Fruit fly (Drosophila melanogaster) whole organism, embryonic: ENCODE data around the gene Bsg.
A peak's percentile ranks its signal among the peaks of the same experiment; 100 is the strongest.

Source experiments
- Ada2b ChIP-seq: fragments of 200-800 bp; sonication (Bioruptor generic); IDR thresholded peaks from 2 replicates; pipeline ENCODE4 v1.3.6; 2022; ENCODE audit warnings: missing biosample characterization, missing genetic modification characterization
- Antp ChIP-seq: fragments of 200-800 bp; sonication (Bioruptor generic); optimal IDR thresholded peaks from 3 replicates; lab custom pipeline; 2016; ENCODE audit warnings: missing biosample characterization, missing genetic modification characterization
- Asciz ChIP-seq: fragments of 200-800 bp; sonication (Bioruptor generic); optimal IDR thresholded peaks from 2 replicates; lab custom pipeline; 2017; ENCODE audit warnings: missing biosample characterization, mild to moderate bottlenecking, missing genetic modification characterization, missing genetic modification reagents
- Atf-2 ChIP-seq: fragments of 200-800 bp; sonication (Bioruptor generic); optimal IDR thresholded peaks from 2 replicates; lab custom pipeline; 2016; ENCODE audit warnings: missing biosample characterization, missing genetic modification characterization
- CG10543 ChIP-seq: fragments of 200-800 bp; sonication (Bioruptor generic); optimal IDR thresholded peaks from 3 replicates; lab custom pipeline; 2017; ENCODE audit warnings: missing biosample characterization, mild to moderate bottlenecking, missing genetic modification characterization, moderate library complexity
- CG11093 ChIP-seq: fragments of 200-800 bp; sonication (Bioruptor generic); IDR thresholded peaks from 3 replicates; pipeline ENCODE4 v1.3.6; 2022; ENCODE audit warnings: missing biosample characterization, missing genetic modification characterization
- CG11456 ChIP-seq: fragments of 200-800 bp; sonication (Bioruptor generic); IDR thresholded peaks from 3 replicates; pipeline ENCODE4 v1.3.6; 2022; ENCODE audit warnings: missing biosample characterization, missing genetic modification characterization
- CG11560 ChIP-seq: fragments of 200-800 bp; sonication (Bioruptor generic); IDR thresholded peaks from 3 replicates; pipeline ENCODE4 v1.3.6; 2022; ENCODE audit warnings: missing biosample characterization, missing genetic modification characterization
- CG12659 ChIP-seq: fragments of 200-800 bp; sonication (Bioruptor generic); optimal IDR thresholded peaks from 3 replicates; lab custom pipeline; 2017; ENCODE audit warnings: mild to moderate bottlenecking, missing biosample characterization, missing genetic modification reagents, missing genetic modification characterization
- CG14441 ChIP-seq: fragments of 200-800 bp; sonication (Bioruptor generic); IDR thresholded peaks from 2 replicates; pipeline ENCODE4 v1.3.6; 2022; ENCODE audit warnings: missing biosample characterization, missing genetic modification characterization
- CG1647 ChIP-seq: fragments of 200-800 bp; sonication (Bioruptor generic); optimal IDR thresholded peaks from 3 replicates; lab custom pipeline; 2016; ENCODE audit warnings: missing biosample characterization, missing genetic modification characterization
- CG17568 ChIP-seq: fragments of 200-800 bp; sonication (Bioruptor generic); optimal IDR thresholded peaks from 2 replicates; lab custom pipeline; 2018; ENCODE audit warnings: missing biosample characterization, mild to moderate bottlenecking, missing genetic modification characterization, moderate library complexity
- CG2202 ChIP-seq: fragments of 200-800 bp; sonication (Bioruptor generic); optimal IDR thresholded peaks from 2 replicates; lab custom pipeline; 2018; ENCODE audit warnings: missing biosample characterization, mild to moderate bottlenecking, missing genetic modification characterization
- CG30020 ChIP-seq: fragments of 200-800 bp; optimal IDR thresholded peaks from 2 replicates; lab custom pipeline; 2019; ENCODE audit warnings: missing biosample characterization, mild to moderate bottlenecking, missing genetic modification characterization, moderate library complexity
- CG31365 ChIP-seq: fragments of 200-800 bp; sonication (Bioruptor generic); optimal IDR thresholded peaks from 2 replicates; lab custom pipeline; 2018; ENCODE audit warnings: missing biosample characterization, mild to moderate bottlenecking, missing genetic modification characterization
- CG4328 ChIP-seq: fragments of 200-800 bp; sonication (Bioruptor generic); optimal IDR thresholded peaks from 3 replicates; lab custom pipeline; 2017; ENCODE audit warnings: missing biosample characterization, missing genetic modification reagents, missing genetic modification characterization
- CG43689 ChIP-seq: fragments of 200-800 bp; sonication (Bioruptor generic); IDR thresholded peaks from 2 replicates; pipeline ENCODE4 v1.3.6; 2022; ENCODE audit warnings: missing biosample characterization, missing genetic modification characterization
- CG6654 ChIP-seq: fragments of 200-800 bp; sonication (Bioruptor generic); optimal IDR thresholded peaks from 2 replicates; lab custom pipeline; 2017; ENCODE audit warnings: missing biosample characterization, mild to moderate bottlenecking, missing genetic modification characterization
- CG7987 ChIP-seq: fragments of 200-800 bp; sonication (Bioruptor generic); optimal IDR thresholded peaks from 2 replicates; lab custom pipeline; 2018; ENCODE audit warnings: missing biosample characterization, mild to moderate bottlenecking, missing genetic modification characterization, moderate library complexity
- CG8290 ChIP-seq, 3 experiments: fragments of 200-800 bp; sonication (Bioruptor generic); optimal IDR thresholded peaks; 2 replicates each; lab custom pipeline; 2016 to 2019; ENCODE audit warnings: missing biosample characterization in 3 of 3, missing genetic modification characterization in 3 of 3, mild to moderate bottlenecking in 2 of 3, moderate library complexity in 1 of 3
- CG8478 ChIP-seq: fragments of >200 bp; optimal IDR thresholded peaks from 2 replicates; lab custom pipeline; 2018
- Dek ChIP-seq: fragments of 200-800 bp; sonication (Bioruptor generic); optimal IDR thresholded peaks from 3 replicates; lab custom pipeline; 2019; ENCODE audit warnings: missing biosample characterization, mild to moderate bottlenecking, missing genetic modification characterization, moderate library complexity
- Hmr ChIP-seq: fragments of 200-800 bp; sonication (Bioruptor generic); optimal IDR thresholded peaks from 3 replicates; lab custom pipeline; 2017; ENCODE audit warnings: mild to moderate bottlenecking, missing biosample characterization, missing genetic modification reagents, missing genetic modification characterization
- Hr39 ChIP-seq: fragments of >200 bp; optimal IDR thresholded peaks from 2 replicates; lab custom pipeline; 2017
- Six4 ChIP-seq: fragments of 200-800 bp; sonication (Bioruptor generic); optimal IDR thresholded peaks from 2 replicates; lab custom pipeline; 2016; ENCODE audit warnings: missing biosample characterization, missing genetic modification characterization
- Sox100B ChIP-seq: fragments of 200-800 bp; sonication (Bioruptor generic); optimal IDR thresholded peaks from 3 replicates; lab custom pipeline; 2018; ENCODE audit warnings: missing biosample characterization, mild to moderate bottlenecking, missing genetic modification characterization
- TFAM ChIP-seq: fragments of 200-800 bp; sonication (Bioruptor generic); optimal IDR thresholded peaks from 2 replicates; lab custom pipeline; 2017; ENCODE audit warnings: missing biosample characterization, missing genetic modification characterization, inconsistent platforms
- Taf1 ChIP-seq: fragments of 200-800 bp; sonication (Bioruptor generic); IDR thresholded peaks from 2 replicates; pipeline ENCODE4 v1.3.6; 2022; ENCODE audit warnings: missing biosample characterization, missing genetic modification characterization
- ac ChIP-seq: fragments of 200-800 bp; sonication (Bioruptor generic); optimal IDR thresholded peaks from 3 replicates; lab custom pipeline; 2017; ENCODE audit warnings: missing biosample characterization, mild to moderate bottlenecking, missing genetic modification characterization
- ash1 ChIP-seq: fragments of 200-800 bp; sonication (Bioruptor generic); optimal IDR thresholded peaks from 2 replicates; lab custom pipeline; 2018; ENCODE audit warnings: missing biosample characterization, mild to moderate bottlenecking, missing genetic modification characterization
- crol ChIP-seq: fragments of 200-800 bp; sonication (Bioruptor generic); IDR thresholded peaks from 2 replicates; pipeline ENCODE4 v1.3.6; 2022; ENCODE audit warnings: missing biosample characterization, missing genetic modification characterization
- dmrt11E ChIP-seq: fragments of 200-800 bp; sonication (Bioruptor generic); optimal IDR thresholded peaks from 3 replicates; lab custom pipeline; 2018; ENCODE audit warnings: missing biosample characterization, mild to moderate bottlenecking, missing genetic modification characterization, moderate library complexity
- ewg ChIP-seq: fragments of 200-800 bp; sonication (Bioruptor generic); optimal IDR thresholded peaks from 3 replicates; lab custom pipeline; 2017; ENCODE audit warnings: mild to moderate bottlenecking, missing biosample characterization, missing genetic modification reagents, missing genetic modification characterization
- fd96Cb ChIP-seq: fragments of 200-800 bp; sonication (Bioruptor generic); optimal IDR thresholded peaks from 2 replicates; lab custom pipeline; 2018; ENCODE audit warnings: missing biosample characterization, mild to moderate bottlenecking, missing genetic modification characterization, moderate library complexity
- ftz-f1 ChIP-seq: fragments of 200-800 bp; sonication (Bioruptor generic); optimal IDR thresholded peaks from 2 replicates; lab custom pipeline; 2016; ENCODE audit warnings: missing biosample characterization, missing genetic modification characterization
- fu2 ChIP-seq: fragments of 200-800 bp; sonication (Bioruptor generic); optimal IDR thresholded peaks from 2 replicates; lab custom pipeline; 2016; ENCODE audit warnings: missing biosample characterization, missing genetic modification characterization
- gfzf ChIP-seq: fragments of 200-800 bp; sonication (Bioruptor generic); optimal IDR thresholded peaks from 2 replicates; lab custom pipeline; 2016; ENCODE audit warnings: missing biosample characterization, mild to moderate bottlenecking, missing genetic modification characterization, moderate library complexity
- her ChIP-seq: fragments of 200-800 bp; sonication (Bioruptor generic); optimal IDR thresholded peaks from 2 replicates; lab custom pipeline; 2016; ENCODE audit warnings: missing biosample characterization, missing genetic modification characterization
- lab ChIP-seq: fragments of 200-800 bp; sonication (Bioruptor generic); optimal IDR thresholded peaks from 3 replicates; lab custom pipeline; 2017; ENCODE audit warnings: missing biosample characterization, missing genetic modification characterization, mild to moderate bottlenecking, moderate library complexity, missing genetic modification reagents
- nmo ChIP-seq: fragments of 200-800 bp; sonication (Bioruptor generic); optimal IDR thresholded peaks from 2 replicates; lab custom pipeline; 2018; ENCODE audit warnings: missing biosample characterization, mild to moderate bottlenecking, missing genetic modification characterization, moderate library complexity
- otp ChIP-seq: fragments of 200-800 bp; sonication (Bioruptor generic); IDR thresholded peaks from 3 replicates; pipeline ENCODE4, ENCODE4 v1.3.6; 2022; ENCODE audit warnings: missing biosample characterization, missing genetic modification characterization
- pzg ChIP-seq: fragments of 200-800 bp; sonication (Bioruptor generic); optimal IDR thresholded peaks from 3 replicates; lab custom pipeline; 2018; ENCODE audit warnings: missing biosample characterization, mild to moderate bottlenecking, missing genetic modification characterization, moderate library complexity
- ranshi ChIP-seq: fragments of 200-800 bp; sonication (Bioruptor generic); IDR thresholded peaks from 2 replicates; pipeline ENCODE4 v1.3.6; 2022; ENCODE audit warnings: missing biosample characterization, missing genetic modification characterization
- rib ChIP-seq: fragments of 200-800 bp; sonication (Bioruptor generic); IDR thresholded peaks from 2 replicates; pipeline ENCODE4 v1.3.6; 2022; ENCODE audit warnings: missing biosample characterization, missing genetic modification characterization
- run ChIP-seq: fragments of 200-800 bp; sonication (Bioruptor generic); optimal IDR thresholded peaks from 3 replicates; lab custom pipeline; 2018; ENCODE audit warnings: missing biosample characterization, mild to moderate bottlenecking, missing genetic modification characterization
- sc ChIP-seq, 3 experiments: fragments of >200 bp in 2 of 3; fragments of 200-800 bp in 1 of 3; sonication (Bioruptor generic) in 1 of 3; optimal IDR thresholded peaks; 2 replicates in 2 of 3; 3 replicates in 1 of 3; lab custom pipeline; 2017; ENCODE audit warnings: mild to moderate bottlenecking in 1 of 3, missing biosample characterization in 1 of 3, missing genetic modification characterization in 1 of 3, missing genetic modification reagents in 1 of 3
- sima ChIP-seq: fragments of 200-800 bp; sonication (Bioruptor generic); optimal IDR thresholded peaks from 2 replicates; lab custom pipeline; 2016; ENCODE audit warnings: missing biosample characterization, missing genetic modification characterization
- slbo ChIP-seq: fragments of 200-800 bp; sonication (Bioruptor generic); IDR thresholded peaks from 2 replicates; pipeline ENCODE4 v1.3.6; 2022; ENCODE audit warnings: missing biosample characterization, missing genetic modification characterization
- stwl ChIP-seq: fragments of 200-800 bp; sonication (Bioruptor generic); optimal IDR thresholded peaks from 3 replicates; lab custom pipeline; 2018; ENCODE audit warnings: missing biosample characterization, mild to moderate bottlenecking, missing genetic modification characterization, moderate library complexity
- tup ChIP-seq: fragments of 200-800 bp; sonication (Bioruptor generic); optimal IDR thresholded peaks from 2 replicates; lab custom pipeline; 2016; ENCODE audit warnings: missing biosample characterization, mild to moderate bottlenecking, missing genetic modification characterization, moderate library complexity
- zfh1 ChIP-seq: fragments of 200-800 bp; sonication (Bioruptor generic); IDR thresholded peaks from 3 replicates; pipeline ENCODE4 v1.3.6; 2022; ENCODE audit warnings: missing biosample characterization, missing genetic modification characterization

Gene Bsg

DNA sequence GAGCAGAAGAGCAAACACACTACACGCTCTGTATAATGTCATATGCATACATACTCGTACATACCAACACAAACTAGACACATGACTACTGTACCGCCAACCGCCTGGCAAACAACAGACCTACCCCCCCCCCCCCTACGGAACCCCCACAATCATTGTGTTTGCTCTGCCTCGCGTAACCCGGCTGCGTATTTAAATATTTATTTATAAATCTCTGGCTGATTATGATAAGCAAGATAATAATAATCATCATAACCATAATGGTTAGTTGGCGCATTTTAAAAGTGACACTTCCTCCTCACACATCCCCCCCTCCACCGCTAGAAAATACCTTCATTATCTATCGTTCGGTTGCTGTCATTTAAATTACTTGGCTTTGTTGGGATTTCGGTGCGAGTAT is 14.2 kb downstream of the Bsg start (continued):
- no peak for TF ChIP-seq pzg
- no peak for TF ChIP-seq CG11560 (tag; lab: Robert Waterston, UW)
- TF ChIP-seq slbo (GFP tag; lab: Robert Waterston, UW) = no peak
- no peak for TF ChIP-seq Antp (GFP tag; lab: Kevin White, UChicago)
- TF ChIP-seq CG12659 (GFP tag; lab: Kevin White, UChicago) = peak; percentile 37
- TF ChIP-seq fu2 (GFP tag; lab: Kevin White, UChicago) = no peak
- no peak for TF ChIP-seq CG43689
- TF ChIP-seq CG10543 (GFP tag; lab: Kevin White, UChicago) = peak; percentile 90
- no peak for TF ChIP-seq Hr39 (lab: Kevin White, UChicago)
- TF ChIP-seq ac (GFP tag; lab: Kevin White, UChicago) = peak; percentile 29
- TF ChIP-seq ftz-f1 (GFP tag; lab: Kevin White, UChicago) = no peak
- TF ChIP-seq her = no peak
- TF ChIP-seq nmo (GFP tag; lab: Kevin White, UChicago) = peak; percentile 10
- TF ChIP-seq gfzf (GFP tag; lab: Kevin White, UChicago) = no peak
- peak; percentile 83 for TF ChIP-seq CG7987 (GFP tag; lab: Kevin White, UChicago)
- TF ChIP-seq Atf-2 = no peak
- no peak for TF ChIP-seq CG30020
- TF ChIP-seq CG14441 (GFP tag; lab: Robert Waterston, UW) = no peak
- no peak for TF ChIP-seq zfh1 (GFP tag; lab: Robert Waterston, UW)
- TF ChIP-seq sc (optimal IDR thresholded peaks at IDR 0.05; lab: Kevin White, UChicago) = no peak
- TF ChIP-seq sc (GFP tag; optimal IDR thresholded peaks at IDR 0.05; lab: Kevin White, UChicago) = no peak
- TF ChIP-seq CG17568 = peak; percentile 73
- TF ChIP-seq dmrt11E (tag; lab: Kevin White, UChicago) = peak; percentile 18
- peak; percentile 21 for TF ChIP-seq Dek (tag; lab: Kevin White, UChicago)
- TF ChIP-seq Six4 = no peak
- peak; percentile 90 for TF ChIP-seq crol
- peak; percentile 32 for TF ChIP-seq run (tag; lab: Kevin White, UChicago)
- peak; percentile 90 for TF ChIP-seq lab (GFP tag; lab: Kevin White, UChicago)
- TF ChIP-seq Hmr (GFP tag; lab: Kevin White, UChicago) = peak; percentile 83
- peak; percentile 25; the same call in 1 of the 2 replicates for TF ChIP-seq ranshi (GFP tag; lab: Robert Waterston, UW)
- no peak for TF ChIP-seq stwl (tag; lab: Kevin White, UChicago)
- TF ChIP-seq CG2202 (tag; lab: Kevin White, UChicago) = peak; percentile 30
- TF ChIP-seq sima (GFP tag; lab: Kevin White, UChicago) = no peak
- peak; percentile 52 for TF ChIP-seq Sox100B
- TF ChIP-seq CG31365 (tag; lab: Kevin White, UChicago) = peak; percentile 49
- no peak for TF ChIP-seq CG11093
- TF ChIP-seq ewg (GFP tag; lab: Kevin White, UChicago) = peak; percentile 19
- peak; percentile 72 for TF ChIP-seq Asciz (GFP tag; lab: Kevin White, UChicago)
- TF ChIP-seq Taf1 (GFP tag; lab: Robert Waterston, UW) = no peak
- TF ChIP-seq TFAM (GFP tag; lab: Kevin White, UChicago) = no peak
- TF ChIP-seq CG6654 (GFP tag; lab: Kevin White, UChicago) = peak; percentile 17
- TF ChIP-seq CG4328 = peak; percentile 71
- no peak for TF ChIP-seq CG1647
- TF ChIP-seq Ada2b (GFP tag; lab: Robert Waterston, UW) = no peak
- TF ChIP-seq CG8290 (GFP tag; optimal IDR thresholded peaks at IDR 0.05; lab: Kevin White, UChicago) = no peak
- peak in 1 of 2 experiments; percentile 85 for TF ChIP-seq CG8290 (tag; optimal IDR thresholded peaks at IDR 0.05; lab: Kevin White, UChicago)
- TF ChIP-seq tup (GFP tag; lab: Kevin White, UChicago) = no peak
- TF ChIP-seq CG11456 (GFP tag; lab: Robert Waterston, UW) = 0 out of 3 replicates have a peak, but pooled peaks have one; percentile 48
- TF ChIP-seq ash1 (GFP tag; lab: Kevin White, UChicago) = peak; percentile 29
- no peak for TF ChIP-seq CG8478 (lab: Kevin White, UChicago)
- TF ChIP-seq fd96Cb = no peak
- TF ChIP-seq rib (GFP tag; lab: Robert Waterston, UW) = no peak
- TF ChIP-seq otp (GFP tag; lab: Robert Waterston, UW) = peak; percentile 63; the same call in 1 of the 3 replicates
